Fruit fly (Drosophila melanogaster) whole organism: ENCODE measurements around the gene Dora.

Source experiments
- EcR ChIP-seq, 2 experiments: fragments of >200 bp; optimal IDR thresholded peaks; 2 replicates each; lab custom pipeline; 2017; ENCODE audit warnings: missing biosample characterization in 2 of 2, missing genetic modification characterization in 2 of 2, missing genetic modification reagents in 2 of 2
- pan ChIP-seq: fragments of >200 bp; optimal IDR thresholded peaks from 2 replicates; lab custom pipeline; 2017
- psq ChIP-seq: fragments of >200 bp; optimal IDR thresholded peaks from 2 replicates; lab custom pipeline; 2017
- usp ChIP-seq: fragments of >200 bp; optimal IDR thresholded peaks from 2 replicates; lab custom pipeline; 2017; ENCODE audit warnings: missing biosample characterization, missing genetic modification characterization, mixed read lengths

DNA sequence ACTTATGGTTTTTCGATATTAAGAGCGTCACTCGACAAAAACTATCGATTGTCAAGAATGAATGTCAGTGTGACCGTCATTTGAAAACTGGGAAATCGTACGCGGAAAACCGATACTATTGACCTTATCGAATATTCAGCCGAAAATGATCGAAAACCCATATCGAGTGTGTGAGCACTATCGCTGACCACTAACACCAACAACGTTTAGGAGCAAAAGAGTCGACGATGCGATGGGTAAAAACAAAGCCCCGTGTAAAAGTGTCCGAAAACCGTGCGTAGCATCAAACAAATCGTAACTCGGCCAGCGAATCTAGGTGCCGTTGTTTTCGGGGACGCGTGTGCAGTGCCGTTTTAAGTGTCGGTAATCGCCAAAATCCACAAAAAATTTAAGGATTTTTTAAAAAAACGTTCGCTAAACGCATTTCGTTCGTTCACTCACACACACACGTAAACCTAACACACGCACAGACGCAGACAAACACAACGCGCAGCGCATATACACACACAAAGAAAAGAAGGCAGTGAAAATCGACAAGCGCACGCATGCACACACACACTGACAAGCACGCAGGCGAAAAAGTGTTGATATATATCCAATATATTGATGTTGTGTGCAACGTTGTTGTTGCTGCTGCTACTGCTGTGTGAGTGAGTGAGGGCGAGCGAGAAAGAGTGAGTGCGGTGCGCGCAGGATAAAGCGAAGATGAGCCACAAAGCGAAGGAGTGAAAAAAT is at the start of gene Dora, which contains the start of gene CG7326:
- TF ChIP-seq usp (GFP tag; lab: Kevin White, UChicago) (no peak), psq (lab: Kevin White, UChicago) (no peak), EcR (GFP tag; optimal IDR thresholded peaks at IDR 0.05; lab: Kevin White, UChicago) (no peak), pan (lab: Kevin White, UChicago) (no peak)
